Worm (Caenorhabditis elegans) whole organism, L4 larva: Measurements from ENCODE around the gene cap-2.

Experiments used
- dpl-1 ChIP-seq: fragments of 150-350 bp; optimal IDR thresholded peaks from 2 replicates; lab custom pipeline; 2014; ENCODE audit warnings: missing biosample characterization, missing genetic modification reagents, missing genetic modification characterization
- fkh-10 ChIP-seq: fragments of 150-350 bp; optimal IDR thresholded peaks from 2 replicates; lab custom pipeline; 2014; ENCODE audit warnings: missing biosample characterization, missing genetic modification reagents, missing genetic modification characterization
- lsy-2 ChIP-seq, 2 experiments: fragments of 150-350 bp in 1 of 2; sonication (generic microtip) in 1 of 2; optimal IDR thresholded peaks; 2 replicates each; lab custom pipeline; 2014 to 2017; ENCODE audit warnings: missing biosample characterization in 2 of 2, missing genetic modification characterization in 2 of 2
- nhr-48 ChIP-seq: sonication (generic microtip); optimal IDR thresholded peaks from 2 replicates; lab custom pipeline; 2016; ENCODE audit warnings: mild to moderate bottlenecking, missing genetic modification characterization, missing compliant biosample characterization
- saeg-2 ChIP-seq: fragments of 200-800 bp; sonication (Bioruptor generic); IDR thresholded peaks from 2 replicates; pipeline ENCODE4 v1.3.6; 2022; ENCODE audit warnings: missing genetic modification reagents, missing genetic modification characterization, missing compliant biosample characterization
- zip-2 ChIP-seq: fragments of 150-350 bp; optimal IDR thresholded peaks from 2 replicates; lab custom pipeline; 2014; ENCODE audit warnings: missing biosample characterization, missing genetic modification characterization
- ztf-11 ChIP-seq: fragments of 150-350 bp; optimal IDR thresholded peaks from 2 replicates; lab custom pipeline; 2014; ENCODE audit warnings: missing biosample characterization, missing genetic modification characterization

ce11 chrII:10918293-10918756 lies 49.3 kb downstream of the cap-2 start, which contains the start of gene tba-4:
- TF ChIP-seq dpl-1 (no peak), fkh-10 (no peak), zip-2 (tag; lab: Kevin White, UChicago) (no peak), nhr-48 (tag; lab: Kevin White, UChicago) (no peak), saeg-2 (GFP tag; lab: Robert Waterston, UW) (no peak), lsy-2 (tag; optimal IDR thresholded peaks at IDR 0.05; lab: Kevin White, UChicago) (no peak), ztf-11 (tag; lab: Kevin White, UChicago) (no peak)
